Worm (Caenorhabditis elegans) whole organism, late embryonic: ENCODE measurements around the gene F41C3.2.
A peak's percentile ranks its signal among the peaks of the same experiment; 100 is the strongest.

Source experiments
- C38D4.7 ChIP-seq: fragments of 200-800 bp; sonication (Bioruptor generic); optimal IDR thresholded peaks from 2 replicates; lab custom pipeline; 2018; ENCODE audit warnings: mild to moderate bottlenecking, missing genetic modification characterization, moderate library complexity, missing compliant biosample characterization
- K02D7.2 ChIP-seq: sonication (generic microtip); optimal IDR thresholded peaks from 2 replicates; lab custom pipeline; 2017; ENCODE audit warnings: mild to moderate bottlenecking, missing genetic modification characterization, missing compliant biosample characterization
- T23F11.4 ChIP-seq: fragments of 200-800 bp; sonication (Bioruptor generic); optimal IDR thresholded peaks from 2 replicates; lab custom pipeline; 2018; ENCODE audit warnings: mild to moderate bottlenecking, missing genetic modification characterization, missing compliant biosample characterization
- ceh-14 ChIP-seq: sonication (generic microtip); optimal IDR thresholded peaks from 2 replicates; lab custom pipeline; 2016; ENCODE audit warnings: missing genotype, missing genetic modification characterization, missing compliant biosample characterization
- ceh-18 ChIP-seq: sonication (generic microtip); optimal IDR thresholded peaks from 2 replicates; lab custom pipeline; 2016; ENCODE audit warnings: missing genetic modification characterization, missing compliant biosample characterization
- ceh-19 ChIP-seq: fragments of 200-800 bp; sonication (Bioruptor generic); optimal IDR thresholded peaks from 2 replicates; lab custom pipeline; 2018; ENCODE audit warnings: mild to moderate bottlenecking, missing genetic modification characterization, missing compliant biosample characterization
- ceh-2 ChIP-seq: sonication (generic microtip); optimal IDR thresholded peaks from 2 replicates; lab custom pipeline; 2016; ENCODE audit warnings: missing genotype, missing genetic modification characterization, missing compliant biosample characterization
- ceh-30 ChIP-seq: fragments of 150-350 bp; optimal IDR thresholded peaks from 2 replicates; lab custom pipeline; 2014; ENCODE audit warnings: missing biosample characterization, missing genetic modification characterization
- ceh-31 ChIP-seq: sonication (generic microtip); optimal IDR thresholded peaks from 2 replicates; lab custom pipeline; 2016; ENCODE audit warnings: missing genetic modification characterization, missing compliant biosample characterization
- ceh-34 ChIP-seq: sonication (generic microtip); optimal IDR thresholded peaks from 2 replicates; lab custom pipeline; 2016; ENCODE audit warnings: mild to moderate bottlenecking, missing genetic modification characterization, missing compliant biosample characterization
- ceh-9 ChIP-seq: sonication (generic microtip); optimal IDR thresholded peaks from 2 replicates; lab custom pipeline; 2016; ENCODE audit warnings: mild to moderate bottlenecking, missing genetic modification characterization, inconsistent platforms, missing compliant biosample characterization
- che-1 ChIP-seq: sonication (generic microtip); optimal IDR thresholded peaks from 2 replicates; lab custom pipeline; 2016; ENCODE audit warnings: mild to moderate bottlenecking, missing genetic modification characterization, missing compliant biosample characterization
- dve-1 ChIP-seq: sonication (generic microtip); optimal IDR thresholded peaks from 2 replicates; lab custom pipeline; 2017; ENCODE audit warnings: antibody characterized with exemption, mild to moderate bottlenecking, missing genetic modification characterization, missing compliant biosample characterization
- elt-2 ChIP-seq: sonication (generic microtip); optimal IDR thresholded peaks from 2 replicates; lab custom pipeline; 2016; ENCODE audit warnings: missing genetic modification reagents, missing genetic modification characterization, missing compliant biosample characterization
- eyg-1 ChIP-seq: sonication (generic microtip); optimal IDR thresholded peaks from 2 replicates; lab custom pipeline; 2016; ENCODE audit warnings: missing genotype, missing genetic modification characterization, missing compliant biosample characterization
- fax-1 ChIP-seq: sonication (generic microtip); optimal IDR thresholded peaks from 2 replicates; lab custom pipeline; 2016; ENCODE audit warnings: missing genotype, missing genetic modification characterization, missing compliant biosample characterization
- fkh-10 ChIP-seq: fragments of 150-350 bp; optimal IDR thresholded peaks from 2 replicates; lab custom pipeline; 2014; ENCODE audit warnings: missing biosample characterization, missing genetic modification reagents, missing genetic modification characterization
- gmeb-2 ChIP-seq: sonication (generic microtip); optimal IDR thresholded peaks from 2 replicates; lab custom pipeline; 2016; ENCODE audit warnings: missing genetic modification characterization, inconsistent platforms, missing compliant biosample characterization
- hlh-13 ChIP-seq: fragments of 200-800 bp; sonication (Bioruptor generic); optimal IDR thresholded peaks from 2 replicates; lab custom pipeline; 2018; ENCODE audit warnings: mild to moderate bottlenecking, missing genetic modification characterization, missing compliant biosample characterization
- hlh-15 ChIP-seq: sonication (generic microtip); optimal IDR thresholded peaks from 2 replicates; lab custom pipeline; 2016; ENCODE audit warnings: missing genetic modification characterization, missing compliant biosample characterization
- hlh-30 ChIP-seq: sonication (generic microtip); optimal IDR thresholded peaks from 2 replicates; lab custom pipeline; 2017; ENCODE audit warnings: antibody characterized with exemption, missing genetic modification characterization, missing compliant biosample characterization; ENCODE audit not compliant: insufficient read depth
- hlh-8 ChIP-seq: sonication (generic microtip); optimal IDR thresholded peaks from 2 replicates; lab custom pipeline; 2016; ENCODE audit warnings: missing genotype, missing genetic modification characterization, missing compliant biosample characterization
- lim-6 ChIP-seq: sonication (generic microtip); optimal IDR thresholded peaks from 2 replicates; lab custom pipeline; 2016; ENCODE audit warnings: missing genetic modification characterization, missing compliant biosample characterization
- nhr-11 ChIP-seq: fragments of 150-350 bp; optimal IDR thresholded peaks from 2 replicates; lab custom pipeline; 2014; ENCODE audit warnings: missing biosample characterization, missing genetic modification characterization
- npax-4 ChIP-seq: sonication (generic microtip); optimal IDR thresholded peaks from 2 replicates; lab custom pipeline; 2016; ENCODE audit warnings: missing genetic modification characterization, missing compliant biosample characterization
- odd-2 ChIP-seq: sonication (generic microtip); optimal IDR thresholded peaks from 2 replicates; lab custom pipeline; 2017; ENCODE audit warnings: antibody characterized with exemption, mild to moderate bottlenecking, missing genetic modification characterization, missing compliant biosample characterization
- pag-3 ChIP-seq: sonication (generic microtip); optimal IDR thresholded peaks from 2 replicates; lab custom pipeline; 2016; ENCODE audit warnings: missing compliant biosample characterization, missing genetic modification characterization, borderline replicate concordance
- pat-9 ChIP-seq: fragments of 200-800 bp; sonication (Bioruptor generic); optimal IDR thresholded peaks from 2 replicates; lab custom pipeline; 2018; ENCODE audit warnings: mild to moderate bottlenecking, missing genetic modification characterization, moderate library complexity, missing compliant biosample characterization
- pha-4 ChIP-seq: fragments of 150-350 bp; optimal IDR thresholded peaks from 2 replicates; lab custom pipeline; 2018; ENCODE audit warnings: missing biosample characterization, missing genetic modification reagents, missing genetic modification characterization
- pqm-1 ChIP-seq: sonication (generic microtip); optimal IDR thresholded peaks from 2 replicates; lab custom pipeline; 2016; ENCODE audit warnings: missing genetic modification characterization, missing compliant biosample characterization
- ref-2 ChIP-seq: sonication (generic microtip); optimal IDR thresholded peaks from 2 replicates; lab custom pipeline; 2016; ENCODE audit warnings: missing genetic modification characterization, missing compliant biosample characterization
- sox-4 ChIP-seq: sonication (generic microtip); optimal IDR thresholded peaks from 2 replicates; lab custom pipeline; 2017; ENCODE audit warnings: mild to moderate bottlenecking, missing genetic modification characterization, inconsistent platforms, missing compliant biosample characterization
- syd-9 ChIP-seq: sonication (generic microtip); optimal IDR thresholded peaks from 2 replicates; lab custom pipeline; 2016; ENCODE audit warnings: mild to moderate bottlenecking, missing genetic modification characterization, moderate library complexity, missing compliant biosample characterization
- tbx-7 ChIP-seq: sonication (generic microtip); optimal IDR thresholded peaks from 2 replicates; lab custom pipeline; 2016; ENCODE audit warnings: missing genotype, missing genetic modification characterization, missing compliant biosample characterization
- unc-3 ChIP-seq, 2 experiments: fragments of 200-800 bp in 1 of 2; sonication (Bioruptor generic) in 1 of 2; sonication (generic microtip) in 1 of 2; conservative IDR thresholded peaks in 1 of 2; optimal IDR thresholded peaks in 1 of 2; 2 replicates each; pipeline versions ENCODE4 v1.3.6 to Lab custom; 2016 to 2022; ENCODE audit warnings: missing compliant biosample characterization in 2 of 2, missing genetic modification characterization in 2 of 2, missing genetic modification reagents in 1 of 2
- unc-42 ChIP-seq: sonication (generic microtip); optimal IDR thresholded peaks from 2 replicates; lab custom pipeline; 2016; ENCODE audit warnings: missing genotype, missing genetic modification characterization, missing compliant biosample characterization
- unc-86 ChIP-seq: sonication (generic microtip); optimal IDR thresholded peaks from 2 replicates; lab custom pipeline; 2016; ENCODE audit warnings: missing genetic modification characterization, missing compliant biosample characterization
- ztf-16 ChIP-seq: sonication (generic microtip); optimal IDR thresholded peaks from 2 replicates; lab custom pipeline; 2017; ENCODE audit warnings: missing genetic modification characterization, missing compliant biosample characterization

The F41C3.2 gene

DNA sequence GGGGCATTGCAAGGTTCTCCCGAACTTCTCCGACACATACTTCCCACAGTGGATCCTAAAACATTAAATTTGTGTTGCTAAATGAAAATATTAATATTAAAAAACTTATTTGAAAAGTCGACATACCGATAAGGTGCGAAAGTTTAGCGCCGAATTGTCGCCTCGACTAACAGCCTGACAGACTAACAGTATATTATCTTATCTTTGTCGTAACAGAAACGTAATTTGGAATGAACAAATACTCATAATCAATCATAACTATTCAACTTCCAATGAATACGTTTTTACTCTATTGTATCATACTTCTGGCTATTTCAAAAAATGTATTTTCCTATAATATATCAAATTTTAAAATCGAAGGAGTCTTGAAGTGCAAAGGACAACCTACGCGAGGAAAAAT lies 27.2 kb downstream of the F41C3.2 start, which contains the start of gene F26G1.11:
Gene F26G1.11 (plus strand): TSS at position 205 of the 400 bp plus-strand sequence.
- peak; percentile 68 for TF ChIP-seq elt-2 (tag; lab: Kevin White, UChicago)
- no peak for TF ChIP-seq ztf-16
- TF ChIP-seq, all 69 proteins: peak for 1

ce11 chrII:4779753-4780152 lies 30.0 kb downstream of the F41C3.2 start:
- TF ChIP-seq odd-2 (tag; lab: Kevin White, UChicago) (no peak), pat-9 (tag; lab: Kevin White, UChicago) (no peak), unc-3 (GFP tag; conservative IDR thresholded peaks at IDR 0.05; lab: Robert Waterston, UW) (no peak), unc-3 (tag; optimal IDR thresholded peaks at IDR 0.05; lab: Kevin White, UChicago) (no peak), ceh-9 (tag; lab: Kevin White, UChicago) (no peak), nhr-11 (tag; lab: Kevin White, UChicago) (no peak), ceh-31 (tag; lab: Kevin White, UChicago) (no peak), syd-9 (tag; lab: Kevin White, UChicago) (no peak), sox-4 (tag; lab: Kevin White, UChicago) (no peak), tbx-7 (tag; lab: Kevin White, UChicago) (no peak), dve-1 (tag; lab: Kevin White, UChicago) (no peak), unc-86 (tag; lab: Kevin White, UChicago) (no peak)

DNA sequence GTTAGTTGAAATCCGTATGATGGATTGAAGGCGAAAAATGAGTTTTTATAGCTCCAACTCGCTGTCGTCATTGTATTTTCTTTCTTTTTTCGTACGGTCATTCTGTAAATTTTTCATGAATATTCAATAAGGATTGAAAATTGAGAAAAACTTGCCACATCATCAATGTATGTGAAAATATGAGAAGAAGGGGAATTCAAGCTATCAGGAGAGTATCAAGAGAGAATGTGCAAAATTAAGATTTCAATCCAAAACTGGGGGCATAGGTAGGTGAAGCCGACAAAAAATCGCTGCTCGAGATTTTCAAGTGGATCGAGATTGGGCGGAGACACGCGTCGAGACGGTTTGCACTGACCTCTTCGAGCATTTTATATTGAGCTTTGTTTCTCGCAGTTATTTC lies 34.7 kb downstream of the F41C3.2 start, which contains the start of gene nep-12:
Gene nep-12 (minus strand): TSS at position 101 of the 400 bp plus-strand sequence.
- TF ChIP-seq hlh-8 (tag; lab: Kevin White, UChicago) (no peak), ceh-34 (tag; lab: Kevin White, UChicago) (no peak), ceh-14 (no peak), T23F11.4 (no peak), nhr-11 (tag; lab: Kevin White, UChicago) (no peak), ceh-18 (tag; lab: Kevin White, UChicago) (no peak), ref-2 (tag; lab: Kevin White, UChicago) (no peak), hlh-13 (GFP tag; lab: Kevin White, UChicago) (no peak), gmeb-2 (no peak), K02D7.2 (tag; lab: Kevin White, UChicago) (no peak), ceh-30 (tag; lab: Kevin White, UChicago) (no peak)

ce11 chrII:4786181-4786580 lies 36.4 kb downstream of the F41C3.2 start, which contains the start of gene msp-3:
TSS of gene msp-3 (minus strand) at chrII:4786281.
- TF ChIP-seq hlh-13 (GFP tag; lab: Kevin White, UChicago): no peak
- TF ChIP-seq, all 69 proteins: peak for 0

- no peak for TF ChIP-seq hlh-13 (GFP tag; lab: Kevin White, UChicago)
Observed at ce11 chrII:4789835-4790343, 40.1 kb downstream of the F41C3.2 start, which contains the start of gene F26G1.15. TSS of gene F26G1.15 (plus strand) at chrII:4790293.

DNA sequence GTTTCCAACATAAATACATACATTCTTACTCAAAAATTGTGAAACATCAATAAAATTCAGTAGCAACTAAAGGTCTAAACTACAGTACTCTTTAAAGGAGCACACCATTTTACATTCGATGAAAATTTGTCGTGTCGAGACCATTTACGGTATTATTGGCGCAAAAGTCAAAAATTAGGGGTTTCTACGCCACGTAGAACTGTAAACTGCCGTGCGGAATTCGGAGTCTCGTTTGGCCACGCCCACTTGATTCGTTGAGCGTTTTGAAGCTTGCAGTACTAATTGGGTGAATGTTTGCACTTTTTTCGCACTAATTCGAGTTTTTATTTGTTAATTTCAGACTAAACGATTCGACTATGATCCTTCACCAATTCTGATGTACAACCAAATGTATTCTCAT lies 40.9 kb downstream of the F41C3.2 start:
- no peak for TF ChIP-seq fax-1
- TF ChIP-seq T23F11.4: no peak
- no peak for TF ChIP-seq hlh-30 (tag; lab: Kevin White, UChicago)
- TF ChIP-seq gmeb-2: no peak
- TF ChIP-seq hlh-15: no peak

DNA sequence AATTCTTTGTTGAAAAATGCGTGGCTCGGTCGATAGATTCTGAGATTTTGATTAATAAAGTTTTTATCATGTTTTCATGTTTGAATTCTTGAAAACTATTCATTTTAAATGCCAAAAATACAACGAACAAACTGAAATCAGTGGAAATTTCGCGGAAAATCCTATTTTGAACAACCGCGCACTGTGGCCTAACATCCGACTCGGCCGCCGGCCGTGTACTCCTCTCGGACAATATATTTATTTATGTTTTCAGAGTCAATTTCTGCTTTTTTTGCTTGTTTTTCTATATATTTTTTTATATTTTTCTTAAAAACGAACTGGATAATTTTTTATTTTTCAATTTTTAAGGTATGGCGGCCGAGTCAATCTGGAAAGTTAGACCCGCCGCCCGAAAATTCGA lies 41.5 kb downstream of the F41C3.2 start, which contains the start of gene F26G1.1:
Gene F26G1.1 (plus strand): TSS at position 347 of the 400 bp plus-strand sequence.
- peak; percentile 29 for TF ChIP-seq ceh-34 (tag; lab: Kevin White, UChicago)
- peak; percentile 43 for TF ChIP-seq ztf-16
- TF ChIP-seq lim-6 (tag; lab: Kevin White, UChicago): peak; percentile 50
- peak; percentile 28 for TF ChIP-seq che-1 (tag; lab: Kevin White, UChicago)
- TF ChIP-seq pag-3 (tag; lab: Kevin White, UChicago): no peak
- TF ChIP-seq unc-42 (tag; lab: Kevin White, UChicago): peak; percentile 10
- peak; percentile 90 for TF ChIP-seq hlh-8 (tag; lab: Kevin White, UChicago)
- peak; percentile 90 for TF ChIP-seq ceh-2 (tag; lab: Kevin White, UChicago)
- TF ChIP-seq C38D4.7 (GFP tag; lab: Kevin White, UChicago): no peak
- no peak for TF ChIP-seq ceh-19
- TF ChIP-seq gmeb-2: peak; percentile 24
- TF ChIP-seq npax-4 (tag; lab: Kevin White, UChicago): peak; percentile 17
- TF ChIP-seq tbx-7 (tag; lab: Kevin White, UChicago): peak; percentile 93
- no peak for TF ChIP-seq eyg-1 (tag; lab: Kevin White, UChicago)
- TF ChIP-seq fkh-10: no peak
- peak; percentile 83 for TF ChIP-seq ceh-14
- no peak for TF ChIP-seq hlh-30 (tag; lab: Kevin White, UChicago)
- TF ChIP-seq pha-4 (tag; lab: Kevin White, UChicago): no peak
- no peak for TF ChIP-seq pqm-1 (tag; lab: Kevin White, UChicago)
- peak; percentile 90 for TF ChIP-seq ceh-31 (tag; lab: Kevin White, UChicago)
- peak; percentile 57 for TF ChIP-seq fax-1
